Fruit fly (Drosophila melanogaster) whole organism, embryonic: ENCODE measurements around the gene CG11912.
A peak's percentile ranks its signal among the peaks of the same experiment; 100 is the strongest.

Experiments used
- Atf3 ChIP-seq: fragments of 200-800 bp; sonication (Bioruptor generic); optimal IDR thresholded peaks from 3 replicates; lab custom pipeline; 2016; ENCODE audit warnings: missing biosample characterization, missing genetic modification characterization
- Bdp1 ChIP-seq: fragments of 200-800 bp; sonication (Bioruptor generic); optimal IDR thresholded peaks from 3 replicates; lab custom pipeline; 2016; ENCODE audit warnings: missing biosample characterization, missing genetic modification characterization
- CG10209 ChIP-seq: fragments of 200-800 bp; sonication (Bioruptor generic); optimal IDR thresholded peaks from 3 replicates; lab custom pipeline; 2017; ENCODE audit warnings: missing biosample characterization, mild to moderate bottlenecking, missing genetic modification characterization, missing genetic modification reagents
- CG10979 ChIP-seq: fragments of 200-800 bp; sonication (Bioruptor generic); optimal IDR thresholded peaks from 2 replicates; lab custom pipeline; 2018; ENCODE audit warnings: missing biosample characterization, mild to moderate bottlenecking, missing genetic modification characterization, moderate library complexity
- CG11093 ChIP-seq: fragments of 200-800 bp; sonication (Bioruptor generic); IDR thresholded peaks from 3 replicates; pipeline ENCODE4 v1.3.6; 2022; ENCODE audit warnings: missing biosample characterization, missing genetic modification characterization
- CG11696 ChIP-seq: fragments of 200-800 bp; sonication (Bioruptor generic); IDR thresholded peaks from 2 replicates; pipeline ENCODE4 v1.3.6; 2022; ENCODE audit warnings: missing biosample characterization, missing genetic modification characterization
- CG12219 ChIP-seq: fragments of 200-800 bp; sonication (Bioruptor generic); optimal IDR thresholded peaks from 3 replicates; lab custom pipeline; 2018; ENCODE audit warnings: missing biosample characterization, mild to moderate bottlenecking, missing genetic modification characterization
- CG12391 ChIP-seq: fragments of 200-800 bp; sonication (Bioruptor generic); optimal IDR thresholded peaks from 3 replicates; lab custom pipeline; 2018; ENCODE audit warnings: missing biosample characterization, mild to moderate bottlenecking, missing genetic modification characterization, moderate library complexity
- CG1602 ChIP-seq: fragments of 200-800 bp; sonication (Bioruptor generic); optimal IDR thresholded peaks from 3 replicates; lab custom pipeline; 2016; ENCODE audit warnings: missing biosample characterization, missing genetic modification characterization
- CG17328 ChIP-seq: fragments of 200-800 bp; sonication (Bioruptor generic); IDR thresholded peaks from 2 replicates; pipeline ENCODE4 v1.3.6; 2022; ENCODE audit warnings: missing biosample characterization, missing genetic modification characterization
- CG17568 ChIP-seq: fragments of 200-800 bp; sonication (Bioruptor generic); optimal IDR thresholded peaks from 2 replicates; lab custom pipeline; 2018; ENCODE audit warnings: missing biosample characterization, mild to moderate bottlenecking, missing genetic modification characterization, moderate library complexity
- CG18262 ChIP-seq: fragments of 200-800 bp; optimal IDR thresholded peaks from 3 replicates; lab custom pipeline; 2019; ENCODE audit warnings: missing biosample characterization, mild to moderate bottlenecking, missing genetic modification characterization, moderate library complexity
- CG2199 ChIP-seq: fragments of 200-800 bp; sonication (Bioruptor generic); IDR thresholded peaks from 3 replicates; pipeline ENCODE4 v1.3.6; 2022; ENCODE audit warnings: missing biosample characterization, missing genetic modification characterization
- CG2202 ChIP-seq: fragments of 200-800 bp; sonication (Bioruptor generic); optimal IDR thresholded peaks from 2 replicates; lab custom pipeline; 2018; ENCODE audit warnings: missing biosample characterization, mild to moderate bottlenecking, missing genetic modification characterization
- CG31365 ChIP-seq: fragments of 200-800 bp; sonication (Bioruptor generic); optimal IDR thresholded peaks from 2 replicates; lab custom pipeline; 2018; ENCODE audit warnings: missing biosample characterization, mild to moderate bottlenecking, missing genetic modification characterization
- CG33213 ChIP-seq: fragments of 200-800 bp; sonication (Bioruptor generic); optimal IDR thresholded peaks from 3 replicates; lab custom pipeline; 2016; ENCODE audit warnings: missing biosample characterization, missing genetic modification characterization
- CG33557 ChIP-seq: fragments of 200-800 bp; sonication (Bioruptor generic); optimal IDR thresholded peaks from 2 replicates; lab custom pipeline; 2019; ENCODE audit warnings: missing biosample characterization, mild to moderate bottlenecking, missing genetic modification characterization, moderate library complexity
- CG3726 ChIP-seq: fragments of 200-800 bp; sonication (Bioruptor generic); IDR thresholded peaks from 3 replicates; pipeline ENCODE4, ENCODE4 v1.3.6; 2022; ENCODE audit warnings: missing biosample characterization, missing genetic modification characterization
- CG3847 ChIP-seq: fragments of 200-800 bp; sonication (Bioruptor generic); IDR thresholded peaks from 2 replicates; pipeline ENCODE4 v1.3.6; 2022; ENCODE audit warnings: missing biosample characterization, missing genetic modification characterization
- CG4404 ChIP-seq: fragments of 200-800 bp; sonication (Bioruptor generic); IDR thresholded peaks from 2 replicates; pipeline ENCODE4 v1.3.6; 2022; ENCODE audit warnings: missing biosample characterization, missing genetic modification characterization
- CG4617 ChIP-seq: fragments of 200-800 bp; sonication (Bioruptor generic); optimal IDR thresholded peaks from 3 replicates; lab custom pipeline; 2016; ENCODE audit warnings: missing biosample characterization, missing genetic modification characterization, borderline replicate concordance
- CG4707 ChIP-seq: fragments of 200-800 bp; sonication (Bioruptor generic); optimal IDR thresholded peaks from 2 replicates; lab custom pipeline; 2018; ENCODE audit warnings: missing biosample characterization, mild to moderate bottlenecking, missing genetic modification characterization, moderate library complexity
- CG6854 ChIP-seq: fragments of 200-800 bp; sonication (Bioruptor generic); optimal IDR thresholded peaks from 3 replicates; lab custom pipeline; 2017; ENCODE audit warnings: missing biosample characterization, mild to moderate bottlenecking, missing genetic modification characterization
- CG7963 ChIP-seq: fragments of 200-800 bp; sonication (Bioruptor generic); IDR thresholded peaks from 3 replicates; pipeline ENCODE4 v1.3.6; 2022; ENCODE audit warnings: missing biosample characterization, missing genetic modification characterization; ENCODE audit not compliant: partially characterized antibody
- CG8089 ChIP-seq: fragments of 200-800 bp; sonication (Bioruptor generic); optimal IDR thresholded peaks from 3 replicates; lab custom pipeline; 2016; ENCODE audit warnings: missing biosample characterization, missing genetic modification characterization
- CG8478 ChIP-seq: fragments of >200 bp; optimal IDR thresholded peaks from 2 replicates; lab custom pipeline; 2018
- CG9727 ChIP-seq: fragments of 200-800 bp; sonication (Bioruptor generic); optimal IDR thresholded peaks from 3 replicates; lab custom pipeline; 2017; ENCODE audit warnings: missing biosample characterization, mild to moderate bottlenecking, missing genetic modification characterization
- CTCF ChIP-seq: fragments of 200-800 bp; sonication (Bioruptor generic); optimal IDR thresholded peaks from 2 replicates; lab custom pipeline; 2017; ENCODE audit warnings: missing biosample characterization, mild to moderate bottlenecking, missing genetic modification characterization, moderate library complexity
- D19B ChIP-seq: fragments of 200-800 bp; sonication (Bioruptor generic); optimal IDR thresholded peaks from 2 replicates; lab custom pipeline; 2017; ENCODE audit warnings: missing biosample characterization, mild to moderate bottlenecking, missing genetic modification characterization
- ERR ChIP-seq: fragments of 200-800 bp; sonication (Bioruptor generic); optimal IDR thresholded peaks from 2 replicates; lab custom pipeline; 2016; ENCODE audit warnings: missing biosample characterization, missing genetic modification characterization
- Elba2 ChIP-seq: fragments of 200-800 bp; sonication (Bioruptor generic); optimal IDR thresholded peaks from 3 replicates; lab custom pipeline; 2016; ENCODE audit warnings: missing biosample characterization, missing genetic modification characterization
- Hey ChIP-seq: fragments of 200-800 bp; sonication (Bioruptor generic); optimal IDR thresholded peaks from 3 replicates; lab custom pipeline; 2018; ENCODE audit warnings: missing biosample characterization, mild to moderate bottlenecking, missing genetic modification characterization
- HmgZ ChIP-seq: fragments of 200-800 bp; sonication (Bioruptor generic); optimal IDR thresholded peaks from 2 replicates; lab custom pipeline; 2018; ENCODE audit warnings: missing biosample characterization, mild to moderate bottlenecking, missing genetic modification characterization
- Jarid2 ChIP-seq: fragments of 200-800 bp; sonication (Bioruptor generic); optimal IDR thresholded peaks from 3 replicates; lab custom pipeline; 2017; ENCODE audit warnings: mild to moderate bottlenecking, missing biosample characterization, missing genetic modification reagents, missing genetic modification characterization
- MTF-1 ChIP-seq: fragments of 200-800 bp; sonication (Bioruptor generic); optimal IDR thresholded peaks from 2 replicates; lab custom pipeline; 2018; ENCODE audit warnings: missing biosample characterization, mild to moderate bottlenecking, missing genetic modification characterization, borderline replicate concordance
- Mad ChIP-seq: fragments of 200-800 bp; sonication (Bioruptor generic); optimal IDR thresholded peaks from 2 replicates; lab custom pipeline; 2016; ENCODE audit warnings: missing biosample characterization, missing genetic modification characterization
- Max ChIP-seq: fragments of 200-800 bp; sonication (Bioruptor generic); optimal IDR thresholded peaks from 2 replicates; lab custom pipeline; 2016; ENCODE audit warnings: missing biosample characterization, mild to moderate bottlenecking, missing genetic modification characterization
- Spps ChIP-seq: fragments of 200-800 bp; sonication (Bioruptor generic); optimal IDR thresholded peaks from 2 replicates; lab custom pipeline; 2018; ENCODE audit warnings: missing biosample characterization, mild to moderate bottlenecking, missing genetic modification characterization
- Vsx1 ChIP-seq: fragments of 200-800 bp; sonication (Bioruptor generic); optimal IDR thresholded peaks from 2 replicates; lab custom pipeline; 2017; ENCODE audit warnings: missing biosample characterization, mild to moderate bottlenecking, missing genetic modification characterization, missing genetic modification reagents
- ac ChIP-seq: fragments of 200-800 bp; sonication (Bioruptor generic); optimal IDR thresholded peaks from 3 replicates; lab custom pipeline; 2017; ENCODE audit warnings: missing biosample characterization, mild to moderate bottlenecking, missing genetic modification characterization
- ase ChIP-seq: fragments of 200-800 bp; sonication (Bioruptor generic); IDR thresholded peaks from 3 replicates; pipeline ENCODE4 v1.3.6; 2022; ENCODE audit warnings: missing biosample characterization, missing genetic modification characterization
- ato ChIP-seq: fragments of 200-800 bp; sonication (Bioruptor generic); IDR thresholded peaks from 2 replicates; pipeline ENCODE4 v1.3.6; 2022; ENCODE audit warnings: missing biosample characterization, missing genetic modification characterization; ENCODE audit not compliant: partially characterized antibody
- crc ChIP-seq: fragments of 200-800 bp; sonication (Bioruptor generic); optimal IDR thresholded peaks from 2 replicates; lab custom pipeline; 2016; ENCODE audit warnings: missing biosample characterization, missing genetic modification characterization
- dm ChIP-seq: fragments of 200-800 bp; sonication (Bioruptor generic); optimal IDR thresholded peaks from 3 replicates; lab custom pipeline; 2016; ENCODE audit warnings: missing biosample characterization, missing genetic modification characterization
- ham ChIP-seq: fragments of 200-800 bp; sonication (Bioruptor generic); IDR thresholded peaks from 2 replicates; pipeline ENCODE4 v1.3.6; 2022; ENCODE audit warnings: missing biosample characterization, missing genetic modification characterization
- nom ChIP-seq: fragments of 200-800 bp; sonication (Bioruptor generic); optimal IDR thresholded peaks from 2 replicates; lab custom pipeline; 2017; ENCODE audit warnings: missing biosample characterization, missing genetic modification characterization, mild to moderate bottlenecking, moderate library complexity, missing genetic modification reagents
- row ChIP-seq: fragments of 200-800 bp; sonication (Bioruptor generic); IDR thresholded peaks from 3 replicates; pipeline ENCODE4 v1.3.6; 2022; ENCODE audit warnings: missing biosample characterization, missing genetic modification characterization
- run ChIP-seq: fragments of 200-800 bp; sonication (Bioruptor generic); optimal IDR thresholded peaks from 3 replicates; lab custom pipeline; 2018; ENCODE audit warnings: missing biosample characterization, mild to moderate bottlenecking, missing genetic modification characterization
- so ChIP-seq: fragments of 200-800 bp; sonication (Bioruptor generic); IDR thresholded peaks from 3 replicates; pipeline ENCODE4 v1.3.6; 2022; ENCODE audit warnings: missing biosample characterization, missing genetic modification characterization
- tgo ChIP-seq: fragments of 200-800 bp; sonication (Bioruptor generic); IDR thresholded peaks from 3 replicates; pipeline ENCODE4 v1.3.6; 2022; ENCODE audit warnings: missing biosample characterization, missing genetic modification characterization
- tna ChIP-seq: fragments of 200-800 bp; sonication (Bioruptor generic); IDR thresholded peaks from 2 replicates; pipeline ENCODE4 v1.3.6; 2022; ENCODE audit warnings: missing biosample characterization, missing genetic modification characterization; ENCODE audit not compliant: partially characterized antibody
- vvl ChIP-seq: fragments of 200-800 bp; sonication (Bioruptor generic); IDR thresholded peaks from 2 replicates; pipeline ENCODE4 v1.3.6; 2022; ENCODE audit warnings: missing biosample characterization, missing genetic modification characterization

Gene CG11912

dm6 chr2L:357556-358130 is 38.6 kb upstream of the CG11912 start, which contains the start of gene Ent1 (continued):
- TF ChIP-seq MTF-1 (GFP tag; lab: Kevin White, UChicago) (no peak), CG1602 (GFP tag; lab: Kevin White, UChicago) (no peak), Elba2 (GFP tag; lab: Kevin White, UChicago) (no peak), ham (GFP tag; lab: Robert Waterston, UW) (no peak), CG11696 (GFP tag; lab: Robert Waterston, UW) (no peak), Jarid2 (GFP tag; lab: Kevin White, UChicago) (peak; percentile 28), CG17568 (GFP tag; lab: Kevin White, UChicago) (no peak), CG11093 (GFP tag; lab: Robert Waterston, UW) (no peak), CG17328 (no peak), Max (GFP tag; lab: Kevin White, UChicago) (no peak), tna (GFP tag; lab: Robert Waterston, UW) (no peak), Atf3 (GFP tag; lab: Kevin White, UChicago) (no peak), tgo (GFP tag; lab: Robert Waterston, UW) (no peak), dm (GFP tag; lab: Kevin White, UChicago) (no peak), CG8478 (lab: Kevin White, UChicago) (no peak), nom (GFP tag; lab: Kevin White, UChicago) (no peak), CG33213 (GFP tag; lab: Kevin White, UChicago) (peak; percentile 32), CG33557 (GFP tag; lab: Kevin White, UChicago) (no peak), ase (GFP tag; lab: Robert Waterston, UW) (no peak), CG12219 (GFP tag; lab: Kevin White, UChicago) (no peak), run (no peak), CTCF (GFP tag; lab: Kevin White, UChicago) (peak; percentile 49), ERR (GFP tag; lab: Kevin White, UChicago) (no peak), D19B (GFP tag; lab: Kevin White, UChicago) (no peak), CG4617 (GFP tag; lab: Kevin White, UChicago) (peak; percentile 77), Spps (tag; lab: Kevin White, UChicago) (no peak), CG6854 (GFP tag; lab: Kevin White, UChicago) (no peak), CG7963 (GFP tag; lab: Robert Waterston, UW) (no peak), row (no peak), CG2202 (tag; lab: Kevin White, UChicago) (no peak), Vsx1 (GFP tag; lab: Kevin White, UChicago) (no peak), Bdp1 (GFP tag; lab: Kevin White, UChicago) (no peak), CG31365 (tag; lab: Kevin White, UChicago) (no peak), ato (GFP tag; lab: Robert Waterston, UW) (no peak), CG2199 (GFP tag; lab: Robert Waterston, UW) (no peak), CG9727 (GFP tag; lab: Kevin White, UChicago) (no peak), CG4707 (GFP tag; lab: Kevin White, UChicago) (no peak), CG10979 (no peak), CG3847 (GFP tag; lab: Robert Waterston, UW) (no peak), CG4404 (no peak), CG3726 (GFP tag; lab: Robert Waterston, UW) (no peak), crc (GFP tag; lab: Kevin White, UChicago) (no peak), ac (GFP tag; lab: Kevin White, UChicago) (no peak), vvl (GFP tag; lab: Robert Waterston, UW) (no peak), CG10209 (no peak), CG12391 (tag; lab: Kevin White, UChicago) (peak; percentile 10), HmgZ (tag; lab: Kevin White, UChicago) (peak; percentile 25), so (GFP tag; lab: Robert Waterston, UW) (no peak), Hey (tag; lab: Kevin White, UChicago) (no peak), CG8089 (GFP tag; lab: Kevin White, UChicago) (no peak), Mad (GFP tag; lab: Kevin White, UChicago) (no peak), CG18262 (no peak)
